Worm (Caenorhabditis elegans) whole organism, young adult: ENCODE measurements around the gene C54E4.12.

Experiments
- B0035.1 ChIP-seq: sonication (generic microtip); optimal IDR thresholded peaks from 2 replicates; lab custom pipeline; 2016; ENCODE audit warnings: missing genetic modification characterization, mild to moderate bottlenecking, missing compliant biosample characterization, missing genotype, missing genetic modification reagents
- B0336.3 ChIP-seq: fragments of 200-800 bp; sonication (Bioruptor generic); IDR thresholded peaks from 2 replicates; pipeline ENCODE4 v1.3.6; 2022; ENCODE audit warnings: missing genetic modification characterization, missing compliant biosample characterization
- D2030.7 ChIP-seq: fragments of 200-800 bp; sonication (Bioruptor generic); IDR thresholded peaks from 2 replicates; pipeline ENCODE4 v1.3.6; 2022; ENCODE audit warnings: missing genetic modification reagents, missing genetic modification characterization, missing compliant biosample characterization
- F33H1.4 ChIP-seq: fragments of 200-800 bp; sonication (Bioruptor generic); IDR thresholded peaks from 2 replicates; pipeline ENCODE4 v1.3.6; 2022; ENCODE audit warnings: missing genetic modification reagents, missing genetic modification characterization, missing compliant biosample characterization
- F57C9.4 ChIP-seq: sonication (generic microtip); optimal IDR thresholded peaks from 2 replicates; lab custom pipeline; 2017; ENCODE audit warnings: mild to moderate bottlenecking, missing genetic modification characterization, missing compliant biosample characterization
- T26A5.8 ChIP-seq: sonication (generic microtip); optimal IDR thresholded peaks from 2 replicates; lab custom pipeline; 2016; ENCODE audit warnings: missing genetic modification characterization, missing compliant biosample characterization
- Y53G8AR.9 ChIP-seq: fragments of 200-800 bp; sonication (Bioruptor generic); conservative IDR thresholded peaks from 2 replicates; pipeline ENCODE4 v1.3.6; 2022; ENCODE audit warnings: missing genetic modification reagents, missing genetic modification characterization, missing compliant biosample characterization
- Y56A3A.18 ChIP-seq: fragments of 200-800 bp; sonication (Bioruptor generic); IDR thresholded peaks from 2 replicates; pipeline ENCODE4 v1.3.6; 2022; ENCODE audit warnings: missing genetic modification reagents, missing genetic modification characterization, missing compliant biosample characterization
- Y95B8A.8 ChIP-seq: fragments of 200-800 bp; sonication (Bioruptor generic); IDR thresholded peaks from 2 replicates; pipeline ENCODE4 v1.3.6; 2022; ENCODE audit warnings: missing genetic modification reagents, missing genetic modification characterization, missing compliant biosample characterization
- ZK185.1 ChIP-seq: sonication (generic microtip); optimal IDR thresholded peaks from 2 replicates; lab custom pipeline; 2016; ENCODE audit warnings: mild to moderate bottlenecking, missing genetic modification characterization, missing compliant biosample characterization; ENCODE audit not compliant: poor library complexity, severe bottlenecking
- ama-1 ChIP-seq, 3 experiments: fragments of 150-350 bp in 1 of 3; sonication (generic microtip) in 2 of 3; optimal IDR thresholded peaks; 2 replicates each; lab custom pipeline; 2014 to 2018; ENCODE audit warnings: missing biosample characterization in 2 of 3, missing genetic modification characterization in 2 of 3, missing genetic modification reagents in 2 of 3
- aptf-2 ChIP-seq: fragments of 200-800 bp; sonication (Bioruptor generic); conservative IDR thresholded peaks from 2 replicates; pipeline ENCODE4 v1.3.6; 2022; ENCODE audit warnings: missing genetic modification reagents, missing genetic modification characterization, missing compliant biosample characterization
- aptf-3 ChIP-seq: fragments of 200-800 bp; sonication (Bioruptor generic); IDR thresholded peaks from 2 replicates; pipeline ENCODE4 v1.3.6; 2022; ENCODE audit warnings: missing genetic modification characterization, missing compliant biosample characterization
- atf-7 ChIP-seq: sonication (generic microtip); optimal IDR thresholded peaks from 2 replicates; lab custom pipeline; 2017; ENCODE audit warnings: mild to moderate bottlenecking, missing genetic modification characterization, missing compliant biosample characterization
- ccch-3 ChIP-seq: fragments of 200-800 bp; sonication (Bioruptor generic); optimal IDR thresholded peaks from 2 replicates; lab custom pipeline; 2018; ENCODE audit warnings: mild to moderate bottlenecking, missing genetic modification characterization, missing compliant biosample characterization
- ceh-27 ChIP-seq: fragments of 200-800 bp; sonication (Bioruptor generic); optimal IDR thresholded peaks from 2 replicates; lab custom pipeline; 2018; ENCODE audit warnings: mild to moderate bottlenecking, missing genetic modification characterization, moderate library complexity, missing compliant biosample characterization
- ceh-40 ChIP-seq: fragments of 200-800 bp; sonication (Bioruptor generic); IDR thresholded peaks from 2 replicates; pipeline ENCODE4 v1.3.6; 2022; ENCODE audit warnings: missing genetic modification characterization, missing compliant biosample characterization
- dox-1 ChIP-seq: fragments of 200-800 bp; sonication (Bioruptor generic); IDR thresholded peaks from 2 replicates; pipeline ENCODE4 v1.3.6; 2022; ENCODE audit warnings: missing genetic modification reagents, missing genetic modification characterization, missing compliant biosample characterization
- efl-1 ChIP-seq: fragments of 150-350 bp; optimal IDR thresholded peaks from 2 replicates; lab custom pipeline; 2014; ENCODE audit warnings: missing biosample characterization, missing genetic modification reagents, missing genetic modification characterization
- egl-44 ChIP-seq: fragments of 200-800 bp; sonication (Bioruptor generic); IDR thresholded peaks from 2 replicates; pipeline ENCODE4 v1.3.6; 2022; ENCODE audit warnings: missing genetic modification reagents, missing genetic modification characterization, missing compliant biosample characterization
- gei-17 ChIP-seq: fragments of 200-800 bp; sonication (Bioruptor generic); optimal IDR thresholded peaks from 2 replicates; lab custom pipeline; 2018; ENCODE audit warnings: mild to moderate bottlenecking, missing genetic modification characterization, missing compliant biosample characterization
- hsf-1 ChIP-seq: fragments of 200-800 bp; sonication (Bioruptor generic); IDR thresholded peaks from 2 replicates; pipeline ENCODE4 v1.3.6; 2022; ENCODE audit warnings: missing genetic modification reagents, missing genetic modification characterization, missing compliant biosample characterization
- lag-1 ChIP-seq: fragments of 200-800 bp; sonication (Bioruptor generic); IDR thresholded peaks from 2 replicates; pipeline ENCODE4 v1.3.6; 2022; ENCODE audit warnings: missing genetic modification reagents, missing genetic modification characterization, missing compliant biosample characterization
- let-607 ChIP-seq, 2 experiments: fragments of 200-800 bp in 1 of 2; sonication (Bioruptor generic) in 1 of 2; sonication (generic microtip) in 1 of 2; optimal IDR thresholded peaks; 2 replicates each; lab custom pipeline; 2016 to 2018; ENCODE audit warnings: mild to moderate bottlenecking in 2 of 2, missing compliant biosample characterization in 2 of 2, missing genetic modification characterization in 2 of 2, moderate library complexity in 2 of 2, missing genotype in 1 of 2
- lin-54 ChIP-seq: fragments of 200-800 bp; sonication (Bioruptor generic); optimal IDR thresholded peaks from 2 replicates; lab custom pipeline; 2018; ENCODE audit warnings: mild to moderate bottlenecking, missing genetic modification characterization, missing compliant biosample characterization
- madf-10 ChIP-seq: sonication (generic microtip); optimal IDR thresholded peaks from 2 replicates; lab custom pipeline; 2016; ENCODE audit warnings: mild to moderate bottlenecking, missing genetic modification characterization, missing compliant biosample characterization
- madf-6 ChIP-seq: fragments of 200-800 bp; sonication (Bioruptor generic); IDR thresholded peaks from 2 replicates; pipeline ENCODE4 v1.3.6; 2022; ENCODE audit warnings: missing genetic modification reagents, missing genetic modification characterization, missing compliant biosample characterization
- madf-8 ChIP-seq: fragments of 200-800 bp; sonication (Bioruptor generic); conservative IDR thresholded peaks from 2 replicates; pipeline ENCODE4 v1.3.6; 2022; ENCODE audit warnings: missing genetic modification reagents, missing genetic modification characterization, missing compliant biosample characterization
- mcd-1 ChIP-seq: fragments of 200-800 bp; sonication (Bioruptor generic); IDR thresholded peaks from 2 replicates; pipeline ENCODE4 v1.3.6; 2022; ENCODE audit warnings: missing genetic modification reagents, missing genetic modification characterization, missing compliant biosample characterization
- mel-28 ChIP-seq: sonication (generic microtip); optimal IDR thresholded peaks from 2 replicates; lab custom pipeline; 2016; ENCODE audit warnings: borderline replicate concordance, mild to moderate bottlenecking, missing genetic modification characterization, missing compliant biosample characterization
- nfyb-1 ChIP-seq: fragments of 200-800 bp; sonication (Bioruptor generic); IDR thresholded peaks from 2 replicates; pipeline ENCODE4 v1.3.6; 2022; ENCODE audit warnings: missing genetic modification reagents, missing genetic modification characterization, missing compliant biosample characterization
- nhr-80 ChIP-seq: sonication (generic microtip); optimal IDR thresholded peaks from 2 replicates; lab custom pipeline; 2016; ENCODE audit warnings: missing genetic modification characterization, missing compliant biosample characterization
- nhr-90 ChIP-seq: sonication (generic microtip); optimal IDR thresholded peaks from 2 replicates; lab custom pipeline; 2016; ENCODE audit warnings: missing genotype, mild to moderate bottlenecking, missing genetic modification characterization, missing compliant biosample characterization
- rcor-1 ChIP-seq: fragments of 200-800 bp; sonication (Bioruptor generic); IDR thresholded peaks from 2 replicates; pipeline ENCODE4 v1.3.6; 2022; ENCODE audit warnings: missing genetic modification reagents, missing genetic modification characterization, missing compliant biosample characterization
- rec-8 ChIP-seq, 2 experiments: sonication (generic microtip); optimal IDR thresholded peaks; 2 replicates each; lab custom pipeline; 2016; ENCODE audit warnings: mild to moderate bottlenecking in 2 of 2, missing genetic modification characterization in 2 of 2, missing genetic modification reagents in 2 of 2, missing genotype in 2 of 2, missing biosample characterization in 1 of 2, missing compliant biosample characterization in 1 of 2, moderate library complexity in 1 of 2
- repo-1 ChIP-seq: sonication (generic microtip); optimal IDR thresholded peaks from 2 replicates; lab custom pipeline; 2017; ENCODE audit warnings: mild to moderate bottlenecking, missing genetic modification characterization, missing compliant biosample characterization
- rpc-1 ChIP-seq, 2 experiments: fragments of 150-350 bp in 1 of 2; sonication (generic microtip) in 1 of 2; optimal IDR thresholded peaks; 2 replicates each; lab custom pipeline; 2014 to 2018; ENCODE audit warnings: missing biosample characterization in 1 of 2, missing genetic modification characterization in 1 of 2, missing genetic modification reagents in 1 of 2, missing genotype in 1 of 2
- sea-2 ChIP-seq: fragments of 200-800 bp; sonication (Bioruptor generic); IDR thresholded peaks from 2 replicates; pipeline ENCODE4 v1.3.6; 2022; ENCODE audit warnings: missing genetic modification characterization, missing compliant biosample characterization
- sptf-2 ChIP-seq: fragments of 200-800 bp; sonication (Bioruptor generic); optimal IDR thresholded peaks from 2 replicates; lab custom pipeline; 2018; ENCODE audit warnings: mild to moderate bottlenecking, missing genetic modification characterization, missing compliant biosample characterization
- tbp1 ChIP-seq: fragments of 200-800 bp; sonication (Bioruptor generic); optimal IDR thresholded peaks from 2 replicates; lab custom pipeline; 2018; ENCODE audit warnings: mild to moderate bottlenecking, missing genetic modification characterization, missing compliant biosample characterization
- ztf-18 ChIP-seq: sonication (generic microtip); optimal IDR thresholded peaks from 2 replicates; lab custom pipeline; 2016; ENCODE audit warnings: missing genotype, mild to moderate bottlenecking, missing genetic modification characterization, missing compliant biosample characterization
- ztf-26 ChIP-seq: sonication (generic microtip); optimal IDR thresholded peaks from 2 replicates; lab custom pipeline; 2017; ENCODE audit warnings: missing genetic modification characterization, missing compliant biosample characterization
- ztf-28 ChIP-seq: fragments of 200-800 bp; sonication (Bioruptor generic); IDR thresholded peaks from 2 replicates; pipeline ENCODE4 v1.3.6; 2022; ENCODE audit warnings: missing genetic modification reagents, missing genetic modification characterization, missing compliant biosample characterization

Gene C54E4.12

ce11 chrIV:2113362-2114056, 26.9 kb downstream of the C54E4.12 start, which contains the start of gene C23H5.8:
Gene C23H5.8 (minus strand): TSS chrIV:2113412.
- no peak for TF ChIP-seq lin-54 (GFP tag; lab: Kevin White, UChicago)
- TF ChIP-seq Y53G8AR.9 = no peak
- 0 out of 2 replicates have a peak, but pooled peaks have one; percentile 11 for TF ChIP-seq nfyb-1 (GFP tag; lab: Robert Waterston, UW)
- peak; percentile 96 for TF ChIP-seq hsf-1 (GFP tag; lab: Robert Waterston, UW)
- no peak for TF ChIP-seq ccch-3 (GFP tag; lab: Kevin White, UChicago)
- no peak for TF ChIP-seq aptf-3 (GFP tag; lab: Robert Waterston, UW)
- 0 out of 2 replicates have a peak, but pooled peaks have one; percentile 36 for TF ChIP-seq ceh-40 (GFP tag; lab: Robert Waterston, UW)

ce11 chrIV:2111300-2111874, 29.1 kb downstream of the C54E4.12 start, which contains the start of gene che-6:
Gene che-6 (minus strand): TSS chrIV:2111408.
- TF ChIP-seq sea-2 (no peak), F57C9.4 (tag; lab: Kevin White, UChicago) (peak; percentile 13), sptf-2 (GFP tag; lab: Kevin White, UChicago) (no peak), aptf-2 (GFP tag; lab: Robert Waterston, UW) (no peak), ZK185.1 (no peak), dox-1 (GFP tag; lab: Robert Waterston, UW) (no peak), lin-54 (GFP tag; lab: Kevin White, UChicago) (peak; percentile 16), mel-28 (tag; lab: Kevin White, UChicago) (no peak), madf-8 (no peak), T26A5.8 (tag; lab: Kevin White, UChicago) (no peak), efl-1 (GFP tag; lab: Kevin White, UChicago) (no peak), rec-8 (tag; optimal IDR thresholded peaks at IDR 0.05; lab: Kevin White, UChicago) (no peak), gei-17 (GFP tag; lab: Kevin White, UChicago) (peak; percentile 0), aptf-3 (GFP tag; lab: Robert Waterston, UW) (0 out of 2 replicates have a peak, but pooled peaks have one; percentile 24), B0336.3 (peak; percentile 69), ccch-3 (GFP tag; lab: Kevin White, UChicago) (no peak), repo-1 (tag; lab: Kevin White, UChicago) (peak; percentile 20), madf-6 (0 out of 2 replicates have a peak, but pooled peaks have one; percentile 20), D2030.7 (no peak), nhr-80 (peak; percentile 37), let-607 (tag; optimal IDR thresholded peaks at IDR 0.05; lab: Kevin White, UChicago) (peak in 1 of 2 experiments; percentile 3), nhr-90 (tag; lab: Kevin White, UChicago) (peak; percentile 62), hsf-1 (GFP tag; lab: Robert Waterston, UW) (no peak), ztf-26 (no peak), atf-7 (peak; percentile 35), tbp1 (GFP tag; lab: Kevin White, UChicago) (peak; percentile 29), B0035.1 (peak; percentile 70), rcor-1 (GFP tag; lab: Robert Waterston, UW) (no peak; the same call in 1 of the 2 replicates), mcd-1 (GFP tag; lab: Robert Waterston, UW) (peak; percentile 43; the same call in 1 of the 2 replicates), egl-44 (GFP tag; lab: Robert Waterston, UW) (no peak), ztf-28 (GFP tag; lab: Robert Waterston, UW) (no peak), Y56A3A.18 (GFP tag; lab: Robert Waterston, UW) (0 out of 2 replicates have a peak, but pooled peaks have one; percentile 76), ztf-18 (tag; lab: Kevin White, UChicago) (no peak), ama-1 (optimal IDR thresholded peaks at IDR 0.05; lab: Kevin White, UChicago) (no peak), ama-1 (GFP tag; optimal IDR thresholded peaks at IDR 0.05; lab: Kevin White, UChicago) (no peak), lag-1 (no peak), rpc-1 (optimal IDR thresholded peaks at IDR 0.05; lab: Kevin White, UChicago) (no peak), rpc-1 (tag; optimal IDR thresholded peaks at IDR 0.05; lab: Kevin White, UChicago) (no peak), madf-10 (peak; percentile 52), Y53G8AR.9 (peak; percentile 61; the same call in 1 of the 2 replicates), Y95B8A.8 (GFP tag; lab: Robert Waterston, UW) (peak; percentile 10; the same call in 1 of the 2 replicates), F33H1.4 (GFP tag; lab: Robert Waterston, UW) (no peak), ceh-27 (GFP tag; lab: Kevin White, UChicago) (no peak)
